Fruit fly (Drosophila melanogaster) S2 (cell line): Measurements from ENCODE around the gene CG2258.

Experiments used
- CG8478 ChIP-seq: fragments of >200 bp; optimal IDR thresholded peaks from 2 replicates; lab custom pipeline; 2018
- CTCF ChIP-seq, 2 experiments: fragments of >200 bp; optimal IDR thresholded peaks; 2 replicates each; lab custom pipeline; 2018

Gene CG2258

DNA sequence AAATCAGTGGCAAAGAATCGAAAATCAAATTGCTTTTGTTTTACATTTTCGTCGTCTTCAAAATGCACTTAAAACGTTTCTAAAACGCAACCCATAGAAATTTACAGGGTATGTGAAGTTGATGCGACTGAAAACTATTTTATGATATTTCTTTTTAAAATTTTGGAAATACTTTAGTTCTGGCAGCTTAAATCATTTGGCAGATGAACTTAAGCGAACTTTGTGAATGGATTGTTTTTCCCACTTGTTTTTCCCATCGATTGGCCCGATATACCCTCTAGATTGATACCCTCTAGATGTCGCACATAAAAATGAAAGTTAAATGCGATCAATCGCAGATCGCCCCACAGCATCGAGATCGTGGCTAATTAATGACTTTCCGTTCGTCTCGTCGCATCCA, 24.3 kb upstream of the CG2258 start:
- TF ChIP-seq CTCF (optimal IDR thresholded peaks at IDR 0.05; lab: Kevin White, UChicago) (no peak), CG8478 (no peak)

DNA sequence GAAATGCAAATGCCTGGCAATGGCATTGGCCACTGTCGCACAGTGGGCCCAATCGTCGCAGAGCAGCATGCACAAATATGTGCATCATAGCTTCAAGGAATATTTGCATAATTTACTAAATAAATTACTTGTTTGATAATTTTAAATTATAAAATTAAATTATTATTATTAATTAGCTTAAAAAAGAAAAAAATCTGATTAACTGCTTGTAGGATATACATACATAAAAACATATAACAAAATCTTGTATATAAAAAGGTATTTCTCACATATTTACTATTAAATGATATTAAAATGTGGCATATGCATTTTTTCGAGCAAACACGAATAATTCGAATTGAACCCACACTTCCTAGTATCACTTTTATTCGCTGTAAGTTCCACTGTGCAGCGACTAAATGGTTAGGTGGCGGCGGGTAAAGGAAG, 23.3 kb upstream of the CG2258 start:
- TF ChIP-seq CTCF (optimal IDR thresholded peaks at IDR 0.05; lab: Kevin White, UChicago) (no peak), CG8478 (no peak)

DNA sequence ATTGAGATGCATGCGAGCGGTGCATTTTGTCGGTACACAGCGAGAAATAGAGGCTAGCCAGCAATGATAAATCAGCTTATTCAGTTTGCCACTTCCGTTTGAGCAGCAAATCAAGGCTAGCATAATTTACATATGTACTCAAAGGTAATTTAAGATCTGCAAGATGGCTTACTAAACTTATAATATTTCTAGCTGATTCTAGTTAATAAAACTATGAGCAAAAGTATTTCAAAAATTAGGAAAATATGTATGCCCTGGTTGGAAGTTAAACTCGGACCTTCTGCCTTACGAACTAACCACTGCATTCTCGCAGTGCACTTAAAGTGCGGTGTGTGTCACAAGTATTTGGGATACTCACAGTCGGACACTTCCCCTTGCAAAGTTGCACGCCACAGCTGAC, 20.9 kb upstream of the CG2258 start:
- TF ChIP-seq CG8478 (no peak), CTCF (optimal IDR thresholded peaks at IDR 0.05; lab: Kevin White, UChicago) (no peak)

DNA sequence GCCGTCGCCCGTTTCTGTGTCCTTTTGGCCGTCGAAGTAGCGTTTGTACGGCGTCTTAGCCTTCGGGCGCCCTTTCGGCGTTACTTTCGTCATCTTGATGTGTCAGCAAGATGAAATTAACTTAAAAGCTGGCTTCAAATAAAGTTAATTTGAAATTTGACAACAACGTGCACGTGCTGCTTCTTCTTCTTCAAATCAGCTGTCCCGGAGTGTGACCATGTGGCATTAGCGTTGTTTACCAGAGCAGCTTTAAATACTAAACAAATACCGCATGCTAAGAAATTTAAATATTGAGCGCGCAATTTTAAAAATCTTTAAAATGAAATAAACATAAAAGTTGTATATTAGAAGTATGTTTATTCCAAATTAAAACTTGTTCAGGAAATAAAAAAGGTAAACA, 19.0 kb upstream of the CG2258 start, which contains the start of gene CG2260:
Gene CG2260 (minus strand): TSS at position 209 of the 400 bp plus-strand sequence.
- no peak for TF ChIP-seq CG8478
- no peak for TF ChIP-seq CTCF (optimal IDR thresholded peaks at IDR 0.05; lab: Kevin White, UChicago)

DNA sequence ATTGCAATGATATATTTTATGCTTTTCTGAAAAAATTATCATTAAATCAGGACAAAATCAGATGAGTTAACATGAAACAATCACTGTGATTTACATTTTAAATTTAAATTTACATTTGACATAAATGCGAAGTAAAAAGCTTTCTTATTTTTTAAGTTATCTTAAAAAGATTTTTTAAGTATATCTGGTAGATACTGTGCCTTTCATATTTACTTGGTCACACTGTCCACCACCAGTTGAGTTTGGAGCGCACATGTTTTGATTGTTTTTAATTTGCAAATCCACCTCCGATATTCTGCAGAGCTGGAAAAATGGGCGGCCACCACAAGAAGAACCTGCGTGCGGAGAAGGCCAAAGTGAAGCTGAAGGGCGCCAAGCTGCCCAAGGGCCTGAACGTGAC, 14.9 kb upstream of the CG2258 start, which contains the start of gene CG1575:
Gene CG1575 (plus strand): TSS at position 200 of the 400 bp plus-strand sequence.
- TF ChIP-seq CG8478, result no peak
- no peak for TF ChIP-seq CTCF (optimal IDR thresholded peaks at IDR 0.05; lab: Kevin White, UChicago)

DNA sequence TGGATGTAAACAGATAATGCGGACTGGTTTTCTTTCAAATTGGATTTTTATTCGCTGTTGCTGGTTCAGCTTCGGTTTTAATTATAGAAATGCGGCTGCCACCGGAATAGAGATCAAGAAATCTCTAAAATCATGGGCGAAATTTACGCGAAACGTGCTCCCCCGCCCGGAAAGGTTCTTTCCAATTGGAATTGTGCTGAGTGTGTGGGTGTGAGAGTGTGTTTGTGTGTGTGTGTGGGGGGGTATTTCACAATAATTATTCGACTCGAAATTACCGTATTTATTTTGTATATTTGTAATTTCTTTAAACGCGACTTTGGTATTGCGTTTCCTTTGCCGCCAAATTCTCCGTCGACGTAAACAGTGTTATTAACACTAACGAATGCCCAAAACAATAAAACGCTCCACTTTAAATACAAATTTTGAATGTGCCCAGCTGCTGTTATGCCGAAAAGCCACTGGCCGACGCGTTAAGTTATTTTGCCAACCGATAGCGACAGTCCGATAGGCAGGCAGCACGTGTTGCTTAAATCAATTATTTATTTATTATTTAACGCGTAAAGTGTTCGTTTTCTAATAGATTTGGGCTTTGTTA, 13.9 kb upstream of the CG2258 start, which contains the start of gene Gclc:
Gene Gclc (minus strand): TSS at position 431 of the 595 bp plus-strand sequence.
- TF ChIP-seq CG8478 (no peak), CTCF (optimal IDR thresholded peaks at IDR 0.05; lab: Kevin White, UChicago) (no peak)

DNA sequence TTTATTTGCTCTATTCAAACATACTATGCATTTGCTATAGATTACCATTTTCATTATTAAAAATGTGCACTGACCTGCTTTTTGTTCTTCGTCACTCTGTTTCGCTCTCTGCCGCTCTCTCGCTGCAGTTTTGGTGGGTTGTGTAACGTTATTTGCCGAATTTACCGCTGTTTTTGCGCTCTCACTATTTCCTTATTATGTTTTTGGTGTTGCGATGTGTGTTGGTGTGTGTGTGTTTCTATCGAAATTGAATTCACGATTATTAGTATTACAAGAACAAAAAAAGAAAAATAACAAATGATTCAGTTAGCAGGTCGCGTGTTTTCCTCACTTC, 13.4 kb upstream of the CG2258 start:
- TF ChIP-seq CG8478, result no peak
- TF ChIP-seq CTCF (optimal IDR thresholded peaks at IDR 0.05; lab: Kevin White, UChicago), result no peak

DNA sequence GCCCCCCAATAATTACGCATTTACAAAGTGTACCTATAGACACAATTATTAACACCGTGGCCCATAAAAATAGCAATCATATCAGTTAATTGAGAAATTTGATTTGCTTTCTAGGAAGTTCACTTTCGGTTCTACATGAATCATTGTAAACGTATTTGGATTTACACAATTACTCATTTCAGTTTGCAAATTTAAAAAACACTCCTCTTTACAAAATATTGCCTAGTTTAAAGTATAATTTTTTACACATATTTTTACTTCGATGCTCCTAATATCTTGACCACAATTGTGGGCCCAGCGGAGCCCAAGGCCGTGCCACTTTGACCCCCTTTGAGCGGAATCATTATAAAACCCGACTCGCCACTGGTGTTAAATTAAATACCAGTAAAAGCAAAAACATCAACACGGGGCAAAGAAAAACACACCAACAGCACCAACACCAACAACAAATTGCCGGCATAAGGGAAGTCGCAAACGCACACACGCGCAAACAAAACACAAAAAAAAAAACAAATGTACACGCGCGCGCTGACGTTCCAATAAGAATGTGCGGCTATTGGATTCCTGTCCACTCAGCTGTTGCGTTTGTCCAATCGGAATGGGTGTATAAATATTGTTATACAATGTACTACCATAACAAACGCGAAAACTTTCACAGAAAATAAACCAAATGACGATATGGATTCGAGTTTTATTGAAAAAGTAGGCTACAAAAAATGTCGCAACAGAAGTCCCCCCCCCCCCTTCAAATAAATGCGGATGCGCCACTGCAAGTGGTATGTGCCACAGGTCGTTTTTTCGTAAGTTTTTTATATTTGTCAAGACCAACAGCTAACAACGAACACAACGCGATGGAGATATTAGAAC, 12.8 kb upstream of the CG2258 start:
- no peak for TF ChIP-seq CTCF (optimal IDR thresholded peaks at IDR 0.05; lab: Kevin White, UChicago)
- no peak for TF ChIP-seq CG8478

DNA sequence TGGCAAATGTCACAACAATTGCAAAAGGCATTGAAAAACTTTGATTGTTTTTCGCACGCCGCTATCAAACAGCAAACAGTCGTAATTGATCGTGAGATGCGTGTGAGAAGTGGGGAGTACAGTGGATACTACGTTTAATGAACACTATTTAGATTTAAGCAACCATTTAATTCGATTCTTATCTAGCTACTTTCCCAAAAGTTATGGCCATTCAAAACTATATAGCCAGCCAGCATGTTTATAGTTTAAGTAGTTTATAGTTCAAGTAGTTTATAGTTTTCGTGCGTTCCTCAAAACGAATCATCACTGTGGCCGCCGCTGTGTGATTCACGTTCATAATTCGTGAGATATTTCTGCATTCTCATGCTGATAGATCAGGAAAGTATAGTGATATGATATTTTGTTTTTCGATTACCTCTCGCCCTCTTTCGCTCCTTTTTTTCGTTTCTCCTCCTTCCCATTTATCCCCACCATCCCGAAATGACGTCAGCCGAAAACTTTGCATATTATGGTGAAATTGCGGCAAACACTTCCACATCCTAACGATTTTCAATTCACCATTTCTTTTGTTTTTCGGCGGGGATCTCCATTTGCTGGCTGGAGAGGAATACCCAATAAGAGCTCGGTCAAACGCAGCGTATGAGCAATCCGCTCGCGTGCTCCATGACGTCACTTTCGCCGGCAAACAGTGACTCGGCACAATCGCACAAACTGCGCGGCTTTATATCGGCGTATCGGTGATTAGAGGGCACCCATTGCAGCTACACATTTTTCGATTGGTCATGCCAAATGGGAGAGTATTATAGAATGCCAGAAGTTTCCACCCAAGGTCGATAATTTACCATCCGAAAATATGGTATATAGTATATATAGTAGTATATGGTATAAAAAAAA, 11.7 kb upstream of the CG2258 start:
- TF ChIP-seq CTCF (optimal IDR thresholded peaks at IDR 0.05; lab: Kevin White, UChicago), result no peak
- no peak for TF ChIP-seq CG8478

DNA sequence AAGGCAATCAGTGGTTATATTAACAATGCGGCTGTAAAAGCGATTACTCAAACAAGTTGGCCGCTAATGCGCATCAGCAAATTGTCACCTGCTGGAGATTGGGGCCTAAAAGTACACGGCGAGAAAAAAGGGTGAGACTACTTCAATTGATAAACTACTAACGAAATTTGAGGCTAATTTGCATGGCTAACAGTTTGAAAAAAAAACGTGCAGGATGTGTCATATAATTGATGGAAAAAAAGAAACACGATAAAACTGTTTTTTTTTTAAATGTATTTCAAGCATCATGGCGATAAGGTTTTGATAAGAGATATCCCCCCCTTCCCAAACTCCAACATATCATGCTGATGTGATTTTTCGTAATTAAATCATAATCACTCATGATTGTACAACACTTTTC, 10.8 kb upstream of the CG2258 start:
- TF ChIP-seq CTCF (optimal IDR thresholded peaks at IDR 0.05; lab: Kevin White, UChicago) (no peak), CG8478 (no peak)

DNA sequence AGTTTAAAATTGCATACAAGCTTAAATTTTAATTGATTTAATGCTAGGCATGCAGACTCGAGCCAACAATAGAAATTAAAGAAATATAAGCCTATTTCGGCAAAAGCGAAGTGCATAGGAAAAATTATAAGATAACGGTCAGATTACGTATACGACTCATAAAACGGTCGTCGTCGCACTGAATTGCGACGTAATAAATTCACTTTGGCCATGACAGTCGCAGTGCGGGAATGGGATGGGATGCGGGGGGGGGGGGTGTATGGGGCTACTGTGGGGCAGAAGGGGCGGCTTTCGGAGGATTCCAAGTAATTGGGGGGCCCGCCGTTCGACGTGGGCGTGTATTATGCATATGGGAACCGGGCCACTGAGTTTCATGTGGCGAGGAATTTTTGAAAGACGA, 9.1 kb upstream of the CG2258 start:
- TF ChIP-seq CTCF (optimal IDR thresholded peaks at IDR 0.05; lab: Kevin White, UChicago) (no peak), CG8478 (no peak)

DNA sequence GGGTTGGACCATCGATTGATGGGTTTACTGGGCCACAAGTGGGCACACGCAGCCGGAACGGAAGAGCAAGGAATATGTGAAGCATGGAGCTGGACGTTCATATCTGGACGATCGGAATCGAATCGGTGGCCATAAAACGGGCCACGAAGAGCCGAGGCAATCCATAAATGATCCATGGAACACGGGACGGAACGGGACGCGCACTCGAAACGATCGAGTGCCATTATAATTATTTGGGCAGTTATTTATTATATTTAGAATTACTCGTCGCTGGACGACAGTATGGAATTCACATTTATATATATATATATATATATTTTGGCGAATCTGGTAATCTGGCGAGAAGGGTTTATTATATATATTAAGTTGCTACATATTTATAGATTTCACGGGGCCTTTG, 6.0 kb upstream of the CG2258 start:
- TF ChIP-seq CG8478 (no peak), CTCF (optimal IDR thresholded peaks at IDR 0.05; lab: Kevin White, UChicago) (no peak)

DNA sequence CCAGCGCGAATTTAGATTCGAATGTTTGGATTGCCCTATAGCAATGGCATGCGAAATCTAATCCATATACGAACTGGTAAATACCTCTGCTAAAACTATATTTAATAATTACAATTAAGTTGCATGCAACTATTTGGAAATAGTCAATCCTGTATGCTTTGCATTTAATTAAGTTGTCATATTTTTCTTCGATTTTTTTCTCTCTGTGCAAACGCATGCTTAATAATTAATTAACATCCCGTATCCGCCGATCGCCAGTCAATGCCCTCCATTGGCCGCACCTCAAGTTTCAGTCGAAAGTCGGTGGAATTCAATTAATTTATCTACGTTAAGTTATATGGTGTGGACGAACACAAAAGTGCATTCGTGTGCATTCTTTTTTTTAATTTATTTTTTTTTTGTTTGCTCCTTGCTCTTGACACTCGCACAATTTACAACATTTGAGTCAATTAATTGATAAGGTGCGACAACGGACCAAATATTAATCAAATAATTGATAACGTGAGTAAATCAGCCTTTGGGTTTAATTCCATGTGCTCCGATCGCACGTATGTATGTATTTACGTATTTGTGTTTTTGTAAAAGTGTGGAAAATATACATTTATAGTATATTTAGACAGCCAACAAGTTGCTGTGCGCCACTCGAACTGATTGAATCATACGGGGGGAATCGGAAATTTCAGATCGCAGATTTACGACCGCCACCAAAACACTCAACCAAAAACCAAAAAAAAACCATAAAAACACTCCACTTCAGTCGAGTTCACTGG, 4.6 kb upstream of the CG2258 start:
- TF ChIP-seq CTCF (optimal IDR thresholded peaks at IDR 0.05; lab: Kevin White, UChicago), result no peak
- TF ChIP-seq CG8478, result no peak

DNA sequence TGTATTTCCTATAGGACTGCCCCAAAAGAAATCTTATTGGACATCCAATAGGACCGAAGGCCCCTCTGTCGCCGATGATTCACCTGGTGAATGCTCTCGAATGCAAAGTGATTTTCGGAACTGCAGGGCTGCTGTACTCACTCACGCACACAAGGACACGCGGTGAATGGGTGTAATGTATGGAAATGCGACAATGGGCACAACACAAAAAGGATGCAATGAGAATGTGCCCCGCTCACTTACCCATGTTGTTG, 1.1 kb downstream of the CG2258 start:
- TF ChIP-seq CTCF (optimal IDR thresholded peaks at IDR 0.05; lab: Kevin White, UChicago) (no peak), CG8478 (no peak)
